Fruit fly (Drosophila melanogaster) whole organism, prepupa: ENCODE measurements around the gene CG32147.

Source experiments
- CG10669 ChIP-seq: fragments of 200-800 bp; sonication (Bioruptor generic); optimal IDR thresholded peaks from 3 replicates; lab custom pipeline; 2018; ENCODE audit warnings: missing biosample characterization, mild to moderate bottlenecking, missing genetic modification characterization, moderate library complexity
- CG6808 ChIP-seq: fragments of 200-800 bp; sonication (Bioruptor generic); optimal IDR thresholded peaks from 3 replicates; lab custom pipeline; 2017; ENCODE audit warnings: missing biosample characterization, missing genetic modification characterization, mild to moderate bottlenecking, moderate library complexity, missing genetic modification reagents
- Met ChIP-seq: fragments of 200-800 bp; sonication (Bioruptor generic); optimal IDR thresholded peaks from 3 replicates; lab custom pipeline; 2016; ENCODE audit warnings: missing biosample characterization, missing genetic modification characterization

- TF ChIP-seq CG10669, result no peak
- no peak for TF ChIP-seq CG6808 (GFP tag; lab: Kevin White, UChicago)
- no peak for TF ChIP-seq Met (GFP tag; lab: Kevin White, UChicago)
Observed at dm6 chr3L:15100983-15101382, 42.9 kb downstream of the CG32147 start.
